Fruit fly (Drosophila melanogaster) whole organism, embryonic: ENCODE measurements around the gene CG11396.

Source experiments
- Atf-2 ChIP-seq: fragments of 200-800 bp; sonication (Bioruptor generic); optimal IDR thresholded peaks from 2 replicates; lab custom pipeline; 2016; ENCODE audit warnings: missing biosample characterization, missing genetic modification characterization
- Bteb2 ChIP-seq: fragments of 200-800 bp; sonication (Bioruptor generic); optimal IDR thresholded peaks from 2 replicates; lab custom pipeline; 2016; ENCODE audit warnings: missing biosample characterization, missing genetic modification characterization
- CG10565 ChIP-seq: fragments of 200-800 bp; sonication (Bioruptor generic); optimal IDR thresholded peaks from 3 replicates; lab custom pipeline; 2016; ENCODE audit warnings: missing biosample characterization, mild to moderate bottlenecking, missing genetic modification characterization
- CG11247 ChIP-seq: fragments of 200-800 bp; sonication (Bioruptor generic); IDR thresholded peaks from 2 replicates; pipeline ENCODE4 v1.3.6; 2022; ENCODE audit warnings: missing biosample characterization, missing genetic modification characterization
- CG12104 ChIP-seq: fragments of 200-800 bp; sonication (Bioruptor generic); optimal IDR thresholded peaks from 3 replicates; lab custom pipeline; 2016; ENCODE audit warnings: missing biosample characterization, missing genetic modification characterization
- CG14050 ChIP-seq: fragments of 200-800 bp; sonication (Bioruptor generic); IDR thresholded peaks from 3 replicates; pipeline ENCODE4 v1.3.6; 2022; ENCODE audit warnings: missing biosample characterization, missing genetic modification characterization
- CG15514 ChIP-seq: fragments of 200-800 bp; sonication (Bioruptor generic); optimal IDR thresholded peaks from 3 replicates; lab custom pipeline; 2017; ENCODE audit warnings: missing biosample characterization, missing genetic modification characterization, mild to moderate bottlenecking, moderate library complexity, missing genetic modification reagents
- CG16815 ChIP-seq: fragments of 200-800 bp; sonication (Bioruptor generic); optimal IDR thresholded peaks from 3 replicates; lab custom pipeline; 2017; ENCODE audit warnings: missing biosample characterization, mild to moderate bottlenecking, missing genetic modification characterization
- CG17385 ChIP-seq: fragments of 200-800 bp; sonication (Bioruptor generic); optimal IDR thresholded peaks from 3 replicates; lab custom pipeline; 2018; ENCODE audit warnings: missing biosample characterization, mild to moderate bottlenecking, missing genetic modification characterization
- CG1792 ChIP-seq: fragments of 200-800 bp; sonication (Bioruptor generic); optimal IDR thresholded peaks from 2 replicates; lab custom pipeline; 2016; ENCODE audit warnings: missing biosample characterization, missing genetic modification characterization
- CG2120 ChIP-seq: fragments of 200-800 bp; sonication (Bioruptor generic); optimal IDR thresholded peaks from 3 replicates; lab custom pipeline; 2016; ENCODE audit warnings: missing biosample characterization, missing genetic modification characterization
- CG2875 ChIP-seq: fragments of 200-800 bp; sonication (Bioruptor generic); optimal IDR thresholded peaks from 2 replicates; lab custom pipeline; 2017; ENCODE audit warnings: missing biosample characterization, mild to moderate bottlenecking, missing genetic modification characterization, missing genetic modification reagents
- CG2889 ChIP-seq: fragments of 200-800 bp; sonication (Bioruptor generic); IDR thresholded peaks from 3 replicates; pipeline ENCODE4 v1.3.6; 2022; ENCODE audit warnings: missing biosample characterization, missing genetic modification characterization
- CG32767 ChIP-seq: fragments of 200-800 bp; sonication (Bioruptor generic); IDR thresholded peaks from 2 replicates; pipeline ENCODE4 v1.3.6; 2022; ENCODE audit warnings: missing biosample characterization, missing genetic modification characterization
- CG43689 ChIP-seq: fragments of 200-800 bp; sonication (Bioruptor generic); IDR thresholded peaks from 2 replicates; pipeline ENCODE4 v1.3.6; 2022; ENCODE audit warnings: missing biosample characterization, missing genetic modification characterization
- CG4707 ChIP-seq: fragments of 200-800 bp; sonication (Bioruptor generic); optimal IDR thresholded peaks from 2 replicates; lab custom pipeline; 2018; ENCODE audit warnings: missing biosample characterization, mild to moderate bottlenecking, missing genetic modification characterization, moderate library complexity
- CG6272 ChIP-seq: fragments of 200-800 bp; sonication (Bioruptor generic); IDR thresholded peaks from 2 replicates; pipeline ENCODE4 v1.3.6; 2022; ENCODE audit warnings: missing biosample characterization, missing genetic modification characterization
- CG6765 ChIP-seq: fragments of 200-800 bp; sonication (Bioruptor generic); optimal IDR thresholded peaks from 3 replicates; lab custom pipeline; 2017; ENCODE audit warnings: missing biosample characterization, mild to moderate bottlenecking, missing genetic modification characterization
- CG9437 ChIP-seq: fragments of 200-800 bp; sonication (Bioruptor generic); optimal IDR thresholded peaks from 2 replicates; lab custom pipeline; 2018; ENCODE audit warnings: missing biosample characterization, mild to moderate bottlenecking, missing genetic modification characterization
- Dad ChIP-seq: fragments of 200-800 bp; sonication (Bioruptor generic); optimal IDR thresholded peaks from 3 replicates; lab custom pipeline; 2016; ENCODE audit warnings: missing biosample characterization, missing genetic modification characterization
- Dll ChIP-seq: fragments of 200-800 bp; sonication (Bioruptor generic); IDR thresholded peaks from 4 replicates; pipeline ENCODE4 v1.3.6; 2022; ENCODE audit warnings: missing biosample characterization, missing genetic modification characterization; ENCODE audit not compliant: partially characterized antibody
- Drgx ChIP-seq: fragments of 200-800 bp; sonication (Bioruptor generic); IDR thresholded peaks from 2 replicates; pipeline ENCODE4 v1.3.6; 2022; ENCODE audit warnings: missing biosample characterization, missing genetic modification characterization
- Fer1 ChIP-seq: fragments of 200-800 bp; sonication (Bioruptor generic); optimal IDR thresholded peaks from 2 replicates; lab custom pipeline; 2017; ENCODE audit warnings: missing biosample characterization, mild to moderate bottlenecking, missing genetic modification characterization
- HLH4C ChIP-seq: fragments of 200-800 bp; sonication (Bioruptor generic); IDR thresholded peaks from 3 replicates; pipeline ENCODE4 v1.3.6; 2022; ENCODE audit warnings: missing biosample characterization, missing genetic modification characterization; ENCODE audit not compliant: partially characterized antibody
- Hey ChIP-seq: fragments of 200-800 bp; sonication (Bioruptor generic); optimal IDR thresholded peaks from 3 replicates; lab custom pipeline; 2018; ENCODE audit warnings: missing biosample characterization, mild to moderate bottlenecking, missing genetic modification characterization
- HmgD ChIP-seq: fragments of 200-800 bp; sonication (Bioruptor generic); optimal IDR thresholded peaks from 3 replicates; lab custom pipeline; 2016; ENCODE audit warnings: missing biosample characterization, missing genetic modification characterization
- Hr39 ChIP-seq: fragments of >200 bp; optimal IDR thresholded peaks from 2 replicates; lab custom pipeline; 2017
- Lhr ChIP-seq: fragments of 200-800 bp; sonication (Bioruptor generic); optimal IDR thresholded peaks from 3 replicates; lab custom pipeline; 2017; ENCODE audit warnings: mild to moderate bottlenecking, missing biosample characterization, missing genetic modification reagents, missing genetic modification characterization
- Meics ChIP-seq: fragments of 200-800 bp; sonication (Bioruptor generic); optimal IDR thresholded peaks from 2 replicates; lab custom pipeline; 2017; ENCODE audit warnings: missing biosample characterization, mild to moderate bottlenecking, missing genetic modification characterization
- Mes4 ChIP-seq: fragments of 200-800 bp; sonication (Bioruptor generic); optimal IDR thresholded peaks from 2 replicates; lab custom pipeline; 2016; ENCODE audit warnings: missing biosample characterization, missing genetic modification characterization
- Nf-YC ChIP-seq: fragments of 200-800 bp; optimal IDR thresholded peaks from 3 replicates; lab custom pipeline; 2019; ENCODE audit warnings: missing biosample characterization, mild to moderate bottlenecking, missing genetic modification characterization, moderate library complexity
- Oaz ChIP-seq: fragments of 200-800 bp; sonication (Bioruptor generic); IDR thresholded peaks from 2 replicates; pipeline ENCODE4 v1.3.6; 2022; ENCODE audit warnings: missing biosample characterization, missing genetic modification characterization
- Pdp1 ChIP-seq, 2 experiments: fragments of 200-800 bp; sonication (Bioruptor generic); optimal IDR thresholded peaks; 3 replicates each; lab custom pipeline; 2016; ENCODE audit warnings: missing biosample characterization in 2 of 2, missing genetic modification characterization in 2 of 2, mild to moderate bottlenecking in 1 of 2, moderate library complexity in 1 of 2
- Tbp ChIP-seq: fragments of >200 bp; optimal IDR thresholded peaks from 2 replicates; lab custom pipeline; 2018; ENCODE audit warnings: missing biosample characterization, missing genetic modification characterization
- Vsx1 ChIP-seq: fragments of 200-800 bp; sonication (Bioruptor generic); optimal IDR thresholded peaks from 2 replicates; lab custom pipeline; 2017; ENCODE audit warnings: missing biosample characterization, mild to moderate bottlenecking, missing genetic modification characterization, missing genetic modification reagents
- Xrp1 ChIP-seq: fragments of 200-800 bp; sonication (Bioruptor generic); IDR thresholded peaks from 2 replicates; pipeline ENCODE4 v1.3.6; 2022; ENCODE audit warnings: missing biosample characterization, missing genetic modification characterization
- al ChIP-seq: fragments of 200-800 bp; sonication (Bioruptor generic); IDR thresholded peaks from 2 replicates; pipeline ENCODE4 v1.3.6; 2022; ENCODE audit warnings: missing biosample characterization, missing genetic modification characterization
- cas ChIP-seq: fragments of 200-800 bp; sonication (Bioruptor generic); IDR thresholded peaks from 2 replicates; pipeline ENCODE4 v1.3.6; 2022; ENCODE audit warnings: missing biosample characterization, missing genetic modification characterization
- chn ChIP-seq: fragments of 200-800 bp; sonication (Bioruptor generic); optimal IDR thresholded peaks from 2 replicates; lab custom pipeline; 2016; ENCODE audit warnings: missing biosample characterization, missing genetic modification characterization
- corto ChIP-seq: fragments of 200-800 bp; sonication (Bioruptor generic); optimal IDR thresholded peaks from 2 replicates; lab custom pipeline; 2016; ENCODE audit warnings: missing biosample characterization, mild to moderate bottlenecking, missing genetic modification characterization, moderate library complexity
- crol ChIP-seq: fragments of 200-800 bp; sonication (Bioruptor generic); IDR thresholded peaks from 2 replicates; pipeline ENCODE4 v1.3.6; 2022; ENCODE audit warnings: missing biosample characterization, missing genetic modification characterization
- dan ChIP-seq: fragments of 200-800 bp; sonication (Bioruptor generic); IDR thresholded peaks from 2 replicates; pipeline ENCODE4 v1.3.6; 2022; ENCODE audit warnings: missing biosample characterization, missing genetic modification characterization
- inv ChIP-seq: fragments of 200-800 bp; sonication (Bioruptor generic); IDR thresholded peaks from 2 replicates; pipeline ENCODE4 v1.3.6; 2022; ENCODE audit warnings: missing biosample characterization, missing genetic modification characterization; ENCODE audit not compliant: partially characterized antibody
- lilli ChIP-seq: fragments of 200-800 bp; sonication (Bioruptor generic); optimal IDR thresholded peaks from 3 replicates; lab custom pipeline; 2016; ENCODE audit warnings: missing biosample characterization, missing genetic modification characterization
- lola ChIP-seq, 3 experiments: fragments of >200 bp in 2 of 3; fragments of 200-800 bp in 1 of 3; sonication (Bioruptor generic) in 1 of 3; optimal IDR thresholded peaks; 2 replicates each; lab custom pipeline; 2017 to 2019; ENCODE audit warnings: missing biosample characterization in 3 of 3, missing genetic modification characterization in 3 of 3, mild to moderate bottlenecking in 1 of 3, moderate library complexity in 1 of 3
- nerfin-1 ChIP-seq: fragments of 200-800 bp; sonication (Bioruptor generic); optimal IDR thresholded peaks from 3 replicates; lab custom pipeline; 2019; ENCODE audit warnings: missing biosample characterization, mild to moderate bottlenecking, missing genetic modification characterization, moderate library complexity
- psq ChIP-seq: fragments of 200-800 bp; sonication (Bioruptor generic); optimal IDR thresholded peaks from 2 replicates; lab custom pipeline; 2017; ENCODE audit warnings: missing biosample characterization, missing genetic modification characterization
- ranshi ChIP-seq: fragments of 200-800 bp; sonication (Bioruptor generic); IDR thresholded peaks from 2 replicates; pipeline ENCODE4 v1.3.6; 2022; ENCODE audit warnings: missing biosample characterization, missing genetic modification characterization
- sr ChIP-seq: fragments of 200-800 bp; sonication (Bioruptor generic); IDR thresholded peaks from 3 replicates; pipeline ENCODE4 v1.3.6; 2022; ENCODE audit warnings: missing biosample characterization, missing genetic modification characterization
- toy ChIP-seq: fragments of 200-800 bp; sonication (Bioruptor generic); IDR thresholded peaks from 2 replicates; pipeline ENCODE4 v1.3.6; 2022; ENCODE audit warnings: missing biosample characterization, missing genetic modification characterization
- twi ChIP-seq: fragments of 200-800 bp; optimal IDR thresholded peaks from 2 replicates; lab custom pipeline; 2019; ENCODE audit warnings: missing biosample characterization, mild to moderate bottlenecking, missing genetic modification characterization, moderate library complexity
- zfh2 ChIP-seq: fragments of 200-800 bp; sonication (Bioruptor generic); optimal IDR thresholded peaks from 2 replicates; lab custom pipeline; 2016; ENCODE audit warnings: missing biosample characterization, missing genetic modification characterization

The CG11396 gene

dm6 chr3L:20787835-20788380 is at the start of gene CG11396 (continued):
- TF ChIP-seq Vsx1 (GFP tag; lab: Kevin White, UChicago): no peak
- TF ChIP-seq nerfin-1 (tag; lab: Kevin White, UChicago): no peak
- no peak for TF ChIP-seq CG17385 (GFP tag; lab: Kevin White, UChicago)
- TF ChIP-seq CG2120: no peak
- TF ChIP-seq CG12104 (GFP tag; lab: Kevin White, UChicago): no peak
- TF ChIP-seq CG6272 (GFP tag; lab: Robert Waterston, UW): no peak
- TF ChIP-seq CG43689 (GFP tag; lab: Robert Waterston, UW): no peak
- no peak for TF ChIP-seq CG14050 (GFP tag; lab: Robert Waterston, UW)
- TF ChIP-seq HLH4C (GFP tag; lab: Robert Waterston, UW): peak; percentile 88
- no peak for TF ChIP-seq CG2875 (GFP tag; lab: Kevin White, UChicago)
- TF ChIP-seq Dll (GFP tag; lab: Robert Waterston, UW): peak; percentile 94
- TF ChIP-seq psq (GFP tag; lab: Kevin White, UChicago): no peak
- no peak for TF ChIP-seq CG1792 (GFP tag; lab: Kevin White, UChicago)
- TF ChIP-seq CG4707 (GFP tag; lab: Kevin White, UChicago): no peak
- no peak for TF ChIP-seq Dad (GFP tag; lab: Kevin White, UChicago)
- peak in 1 of 2 experiments; percentile 68 for TF ChIP-seq Pdp1 (GFP tag; optimal IDR thresholded peaks at IDR 0.05; lab: Kevin White, UChicago)
- no peak for TF ChIP-seq Meics (GFP tag; lab: Kevin White, UChicago)
- TF ChIP-seq CG16815: no peak
- no peak for TF ChIP-seq Xrp1 (GFP tag; lab: Robert Waterston, UW)
- no peak for TF ChIP-seq Hr39 (lab: Kevin White, UChicago)
- no peak for TF ChIP-seq zfh2 (GFP tag; lab: Kevin White, UChicago)
- no peak for TF ChIP-seq Lhr (GFP tag; lab: Kevin White, UChicago)
- TF ChIP-seq sr (GFP tag; lab: Robert Waterston, UW): no peak
- no peak for TF ChIP-seq lola (GFP tag; optimal IDR thresholded peaks at IDR 0.05; lab: Kevin White, UChicago)
- no peak for TF ChIP-seq ranshi (GFP tag; lab: Robert Waterston, UW)
- no peak for TF ChIP-seq Oaz (GFP tag; lab: Robert Waterston, UW)
- no peak for TF ChIP-seq Tbp
- no peak for TF ChIP-seq CG10565
- TF ChIP-seq Drgx (GFP tag; lab: Robert Waterston, UW): no peak
- TF ChIP-seq Bteb2 (GFP tag; lab: Kevin White, UChicago): no peak
- TF ChIP-seq Atf-2: no peak
- TF ChIP-seq Mes4 (GFP tag; lab: Kevin White, UChicago): no peak
- no peak for TF ChIP-seq lilli (GFP tag; lab: Kevin White, UChicago)
- TF ChIP-seq CG9437 (GFP tag; lab: Kevin White, UChicago): no peak
- no peak for TF ChIP-seq dan (GFP tag; lab: Robert Waterston, UW)
- no peak for TF ChIP-seq crol
- TF ChIP-seq CG15514 (GFP tag; lab: Kevin White, UChicago): no peak
- TF ChIP-seq toy (GFP tag; lab: Robert Waterston, UW): no peak
- TF ChIP-seq HmgD: no peak
- no peak for TF ChIP-seq cas (GFP tag; lab: Robert Waterston, UW)
- TF ChIP-seq Fer1 (GFP tag; lab: Kevin White, UChicago): peak; percentile 13
- no peak for TF ChIP-seq CG32767
- TF ChIP-seq chn (GFP tag; lab: Kevin White, UChicago): no peak
- peak; percentile 90 for TF ChIP-seq inv (GFP tag; lab: Robert Waterston, UW)
- TF ChIP-seq Nf-YC: no peak
- TF ChIP-seq corto: no peak
- TF ChIP-seq CG11247 (GFP tag; lab: Robert Waterston, UW): no peak
- TF ChIP-seq CG2889 (GFP tag; lab: Robert Waterston, UW): no peak
- TF ChIP-seq CG6765 (GFP tag; lab: Kevin White, UChicago): no peak
- TF ChIP-seq al: no peak
- TF ChIP-seq Hey: no peak
- TF ChIP-seq twi (tag; lab: Kevin White, UChicago): no peak
